Fruit fly (Drosophila melanogaster): ENCODE measurements around the gene Wdr62.
A peak's percentile ranks its signal among the peaks of the same experiment; 100 is the strongest.

Wdr62 gene

dm6 chr2L:1884409-1885082 is at the start of gene Wdr62:
Gene Wdr62, plus strand, starts transcription at chr2L:1884622.
- peak; percentile 21 for TF ChIP-seq CG33017 (tag; optimal IDR thresholded peaks at IDR 0.05)
- TF ChIP-seq CG5204 (GFP tag; optimal IDR thresholded peaks at IDR 0.05): no peak
- TF ChIP-seq CG12768 (GFP tag; optimal IDR thresholded peaks at IDR 0.05): peak; percentile 83
- TF ChIP-seq bab1 (GFP tag; optimal IDR thresholded peaks at IDR 0.05): peak; percentile 48
- TF ChIP-seq ovo (GFP tag; optimal IDR thresholded peaks at IDR 0.05): no peak
- peak; percentile 81 for TF ChIP-seq Mnt (GFP tag; optimal IDR thresholded peaks at IDR 0.05)
- peak; percentile 38 for TF ChIP-seq CG7101 (tag; optimal IDR thresholded peaks at IDR 0.05)
- no peak for TF ChIP-seq kay (GFP tag; ENCODE audit: borderline replicate concordance)
- peak; percentile 34 for TF ChIP-seq Hr96 (GFP tag; optimal IDR thresholded peaks at IDR 0.05)
- TF ChIP-seq cnc (optimal IDR thresholded peaks at IDR 0.05): no peak
- TF ChIP-seq pad (GFP tag; optimal IDR thresholded peaks at IDR 0.05): no peak
- TF ChIP-seq CG1620 (GFP tag; optimal IDR thresholded peaks at IDR 0.05): peak; percentile 38
- TF ChIP-seq toe (GFP tag; optimal IDR thresholded peaks at IDR 0.05): peak; percentile 16
- TF ChIP-seq tj (GFP tag; optimal IDR thresholded peaks at IDR 0.05): peak; percentile 76
- peak; percentile 66 for TF ChIP-seq Crg-1 (GFP tag; optimal IDR thresholded peaks at IDR 0.05)
- peak; percentile 71 for TF ChIP-seq cic (GFP tag; optimal IDR thresholded peaks at IDR 0.05)
- TF ChIP-seq Clk (GFP tag; optimal IDR thresholded peaks at IDR 0.05): no peak
- peak; percentile 15 for TF ChIP-seq CG14711 (tag; optimal IDR thresholded peaks at IDR 0.05)
- TF ChIP-seq CG11617 (GFP tag; optimal IDR thresholded peaks at IDR 0.05): peak; percentile 43
- TF ChIP-seq CG7045 (GFP tag; optimal IDR thresholded peaks at IDR 0.05): peak; percentile 16

DNA sequence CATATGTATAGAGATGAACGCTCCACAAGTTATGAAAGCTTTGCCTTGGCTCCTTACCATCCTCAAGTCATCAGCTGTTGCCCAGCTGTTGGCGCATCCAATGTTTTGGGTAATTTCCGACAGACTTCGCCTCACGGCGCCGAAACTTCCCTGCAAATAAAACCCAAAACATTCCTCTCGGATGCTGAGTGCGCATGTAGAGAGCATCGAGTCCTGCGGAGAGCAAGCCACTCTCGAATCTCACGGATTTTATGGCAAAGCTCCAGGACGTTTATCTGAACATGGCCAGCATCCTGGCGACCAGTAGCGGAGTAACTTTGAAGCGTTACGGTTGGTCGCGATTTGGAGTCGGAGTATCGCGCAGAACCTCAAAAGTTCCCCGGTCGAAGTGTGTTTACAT is 48.2 kb upstream of the Wdr62 start, which contains the start of gene wry:
Gene wry (plus strand): TSS at position 301 of the 400 bp plus-strand sequence.
- TF ChIP-seq CG5204 (GFP tag; optimal IDR thresholded peaks at IDR 0.05) (no peak), toe (GFP tag; optimal IDR thresholded peaks at IDR 0.05) (no peak), cic (GFP tag; optimal IDR thresholded peaks at IDR 0.05) (no peak), CG33017 (tag; optimal IDR thresholded peaks at IDR 0.05) (no peak), CG12768 (GFP tag; optimal IDR thresholded peaks at IDR 0.05) (no peak), Clk (GFP tag; optimal IDR thresholded peaks at IDR 0.05) (no peak), CG11617 (GFP tag; optimal IDR thresholded peaks at IDR 0.05) (no peak), Mnt (GFP tag; optimal IDR thresholded peaks at IDR 0.05) (no peak), tj (GFP tag; optimal IDR thresholded peaks at IDR 0.05) (no peak), Hr96 (GFP tag; optimal IDR thresholded peaks at IDR 0.05) (no peak), CG14711 (tag; optimal IDR thresholded peaks at IDR 0.05) (no peak), CG7101 (tag; optimal IDR thresholded peaks at IDR 0.05) (no peak), bab1 (GFP tag; optimal IDR thresholded peaks at IDR 0.05) (no peak), kay (GFP tag; ENCODE audit: borderline replicate concordance) (no peak), Crg-1 (GFP tag; optimal IDR thresholded peaks at IDR 0.05) (no peak), ovo (GFP tag; optimal IDR thresholded peaks at IDR 0.05) (no peak), cnc (optimal IDR thresholded peaks at IDR 0.05) (no peak)

DNA sequence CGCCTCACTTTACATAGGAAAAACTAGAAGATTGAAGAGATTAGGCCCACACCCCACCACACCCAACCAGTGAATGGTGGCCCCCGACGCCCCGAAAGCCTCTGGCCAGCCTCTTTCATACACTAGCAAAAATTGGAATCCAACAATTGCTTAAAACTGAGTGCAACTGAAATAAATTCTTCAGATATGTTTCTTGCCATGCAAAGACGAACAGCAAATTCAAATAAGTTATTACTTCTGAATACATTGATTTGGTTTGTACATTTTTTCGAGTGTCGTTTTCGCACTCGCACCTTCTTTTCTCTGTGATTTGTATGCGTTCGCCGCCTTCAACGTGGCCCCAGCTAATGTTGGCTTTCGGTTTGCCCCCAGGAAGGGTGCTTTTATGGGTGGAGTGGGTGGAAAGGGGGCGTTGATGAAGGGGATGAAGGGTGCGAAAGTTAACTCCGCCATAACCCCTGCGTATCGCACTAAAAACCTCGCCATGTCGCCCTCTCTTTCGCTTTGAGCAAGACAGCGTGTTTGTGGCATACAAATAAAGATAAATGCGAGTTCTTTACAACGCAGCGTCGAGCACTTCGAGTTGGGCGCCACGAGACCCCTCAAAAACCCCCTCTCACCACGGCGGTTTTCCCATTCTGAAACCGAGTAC is 46.6 kb upstream of the Wdr62 start:
- TF ChIP-seq cic (GFP tag; optimal IDR thresholded peaks at IDR 0.05) (no peak), Mnt (GFP tag; optimal IDR thresholded peaks at IDR 0.05) (no peak), bab1 (GFP tag; optimal IDR thresholded peaks at IDR 0.05) (no peak), CG7045 (GFP tag; optimal IDR thresholded peaks at IDR 0.05) (no peak)

dm6 chr2L:1839019-1839418 is 45.4 kb upstream of the Wdr62 start:
- TF ChIP-seq CG7045 (GFP tag; optimal IDR thresholded peaks at IDR 0.05) (no peak), CG14711 (tag; optimal IDR thresholded peaks at IDR 0.05) (no peak), Crg-1 (GFP tag; optimal IDR thresholded peaks at IDR 0.05) (no peak), cic (GFP tag; optimal IDR thresholded peaks at IDR 0.05) (no peak), CG12768 (GFP tag; optimal IDR thresholded peaks at IDR 0.05) (no peak), CG11617 (GFP tag; optimal IDR thresholded peaks at IDR 0.05) (no peak), bab1 (GFP tag; optimal IDR thresholded peaks at IDR 0.05) (no peak), CG33017 (tag; optimal IDR thresholded peaks at IDR 0.05) (no peak), Hr96 (GFP tag; optimal IDR thresholded peaks at IDR 0.05) (no peak), kay (GFP tag; ENCODE audit: borderline replicate concordance) (no peak), Clk (GFP tag; optimal IDR thresholded peaks at IDR 0.05) (no peak), CG7101 (tag; optimal IDR thresholded peaks at IDR 0.05) (no peak), cnc (optimal IDR thresholded peaks at IDR 0.05) (no peak), CG5204 (GFP tag; optimal IDR thresholded peaks at IDR 0.05) (no peak), ovo (GFP tag; optimal IDR thresholded peaks at IDR 0.05) (no peak), pad (GFP tag; optimal IDR thresholded peaks at IDR 0.05) (no peak), Mnt (GFP tag; optimal IDR thresholded peaks at IDR 0.05) (no peak), CG1620 (GFP tag; optimal IDR thresholded peaks at IDR 0.05) (no peak), toe (GFP tag; optimal IDR thresholded peaks at IDR 0.05) (no peak)

DNA sequence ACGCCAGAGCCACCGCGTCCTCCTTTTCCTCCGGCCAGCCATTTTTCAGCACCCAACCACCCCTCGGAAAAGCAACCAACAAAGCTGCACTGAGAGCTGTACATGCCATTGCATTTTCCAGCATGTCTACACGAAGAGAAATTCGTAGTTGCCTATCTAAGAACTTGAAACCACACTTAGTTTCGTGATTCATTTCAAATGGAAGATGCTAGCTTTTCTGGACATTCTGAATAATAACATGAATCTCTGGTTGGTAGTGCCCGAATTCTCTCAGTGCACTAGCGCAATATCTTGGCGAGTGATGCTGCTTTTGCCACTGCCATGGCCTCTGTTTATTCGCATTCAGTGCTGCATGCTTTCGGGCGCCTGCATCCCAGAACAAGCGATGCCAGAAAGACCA is 22.4 kb upstream of the Wdr62 start:
- no peak for TF ChIP-seq toe (GFP tag; optimal IDR thresholded peaks at IDR 0.05)
- peak; percentile 3 for TF ChIP-seq Hr96 (GFP tag; optimal IDR thresholded peaks at IDR 0.05)

dm6 chr2L:1869503-1869902 is 14.9 kb upstream of the Wdr62 start, which contains the start of gene CG7295:
Gene CG7295, plus strand, starts transcription at chr2L:1869803.
- TF ChIP-seq kay (GFP tag; ENCODE audit: borderline replicate concordance): no peak
- TF ChIP-seq Crg-1 (GFP tag; optimal IDR thresholded peaks at IDR 0.05): no peak
- no peak for TF ChIP-seq pad (GFP tag; optimal IDR thresholded peaks at IDR 0.05)
- no peak for TF ChIP-seq CG7101 (tag; optimal IDR thresholded peaks at IDR 0.05)
- no peak for TF ChIP-seq cnc (optimal IDR thresholded peaks at IDR 0.05)
- no peak for TF ChIP-seq Clk (GFP tag; optimal IDR thresholded peaks at IDR 0.05)
- no peak for TF ChIP-seq CG33017 (tag; optimal IDR thresholded peaks at IDR 0.05)
- no peak for TF ChIP-seq CG1620 (GFP tag; optimal IDR thresholded peaks at IDR 0.05)
- no peak for TF ChIP-seq Mnt (GFP tag; optimal IDR thresholded peaks at IDR 0.05)
- no peak for TF ChIP-seq CG5204 (GFP tag; optimal IDR thresholded peaks at IDR 0.05)
- TF ChIP-seq CG7045 (GFP tag; optimal IDR thresholded peaks at IDR 0.05): no peak

Data from whole organism, adult.